Fruit fly (Drosophila melanogaster): ENCODE results near the gene CG14086.

CG14086 gene

dm6 chr3L:19233798-19234781 lies 41.5 kb upstream of the CG14086 start (continued):
- TF ChIP-seq Neu2 (GFP tag; optimal IDR thresholded peaks at IDR 0.05; ENCODE audit: borderline replicate concordance), result no peak
- no peak for TF ChIP-seq CG4854 (GFP tag; optimal IDR thresholded peaks at IDR 0.05)
- TF ChIP-seq Atf-2 (GFP tag; optimal IDR thresholded peaks at IDR 0.05), result no peak
- TF ChIP-seq Bgb (GFP tag; IDR thresholded peaks at IDR 0.05; ENCODE audit: partially characterized antibody), result no peak
- no peak for TF ChIP-seq Fer3 (tag; optimal IDR thresholded peaks at IDR 0.05)
- no peak for TF ChIP-seq grn (GFP tag; optimal IDR thresholded peaks at IDR 0.05)
- no peak for TF ChIP-seq CG10267 (tag; optimal IDR thresholded peaks at IDR 0.05)
- no peak for TF ChIP-seq scrt (GFP tag; optimal IDR thresholded peaks at IDR 0.05)
- peak; percentile 9 for TF ChIP-seq Oli (tag; optimal IDR thresholded peaks at IDR 0.05)
- TF ChIP-seq CG8765 (GFP tag; IDR thresholded peaks at IDR 0.05), result no peak
- TF ChIP-seq pros (GFP tag; optimal IDR thresholded peaks at IDR 0.05), result no peak
- no peak for TF ChIP-seq CG11723 (GFP tag; optimal IDR thresholded peaks at IDR 0.05)
- TF ChIP-seq Mad (GFP tag; optimal IDR thresholded peaks at IDR 0.05), result no peak
- TF ChIP-seq CG7357 (GFP tag; IDR thresholded peaks at IDR 0.05), result no peak
- TF ChIP-seq CG32772 (GFP tag; IDR thresholded peaks at IDR 0.05), result no peak
- no peak for TF ChIP-seq repo (GFP tag; optimal IDR thresholded peaks at IDR 0.05)
- no peak for TF ChIP-seq CG16815 (GFP tag; optimal IDR thresholded peaks at IDR 0.05)
- TF ChIP-seq CG10654 (GFP tag; optimal IDR thresholded peaks at IDR 0.05), result no peak
- no peak for TF ChIP-seq sob (GFP tag; IDR thresholded peaks at IDR 0.05)
- 0 out of 2 replicates have a peak, but pooled peaks have one; percentile 12 for TF ChIP-seq ranshi (GFP tag; IDR thresholded peaks at IDR 0.05)
- TF ChIP-seq unc-4 (GFP tag; IDR thresholded peaks at IDR 0.05; ENCODE audit: partially characterized antibody), result no peak
- peak; percentile 59 for TF ChIP-seq Med (GFP tag)
- no peak for TF ChIP-seq CG4404 (GFP tag; IDR thresholded peaks at IDR 0.05)
- TF ChIP-seq tx (GFP tag; optimal IDR thresholded peaks at IDR 0.05), result no peak
- TF ChIP-seq CG6813 (GFP tag; optimal IDR thresholded peaks at IDR 0.05), result no peak
- TF ChIP-seq Sox100B (GFP tag; optimal IDR thresholded peaks at IDR 0.05), result no peak
- TF ChIP-seq CG4424 (GFP tag; optimal IDR thresholded peaks at IDR 0.05), result no peak
- no peak for TF ChIP-seq CG5245 (GFP tag; optimal IDR thresholded peaks at IDR 0.05)
- TF ChIP-seq nau (GFP tag; optimal IDR thresholded peaks at IDR 0.05), result no peak
- no peak for TF ChIP-seq Deaf1 (tag; optimal IDR thresholded peaks at IDR 0.05)
- TF ChIP-seq exex (tag; optimal IDR thresholded peaks at IDR 0.05), result no peak
- no peak for TF ChIP-seq lmd (GFP tag; IDR thresholded peaks at IDR 0.05)
- TF ChIP-seq CG17912 (GFP tag; optimal IDR thresholded peaks at IDR 0.05), result no peak
- TF ChIP-seq NC2β (GFP tag; optimal IDR thresholded peaks at IDR 0.05), result no peak
- TF ChIP-seq CG9609 (GFP tag; optimal IDR thresholded peaks at IDR 0.05), result no peak
- TF ChIP-seq Blimp-1 (GFP tag; optimal IDR thresholded peaks at IDR 0.05), result peak; percentile 22
- no peak for TF ChIP-seq CG1233 (GFP tag; optimal IDR thresholded peaks at IDR 0.05)
- peak; percentile 22 for TF ChIP-seq nmo (GFP tag; optimal IDR thresholded peaks at IDR 0.05)
- TF ChIP-seq CG16813 (GFP tag; IDR thresholded peaks at IDR 0.05; ENCODE audit: partially characterized antibody), result no peak
- no peak for TF ChIP-seq CG1024 (GFP tag; IDR thresholded peaks at IDR 0.05)
- 0 out of 3 replicates have a peak, but pooled peaks have one; percentile 17 for TF ChIP-seq z (GFP tag; IDR thresholded peaks at IDR 0.05)
- TF ChIP-seq CG1529 (GFP tag; optimal IDR thresholded peaks at IDR 0.05), result no peak
- TF ChIP-seq da (GFP tag; optimal IDR thresholded peaks at IDR 0.05), result no peak
- no peak for TF ChIP-seq dimm (GFP tag; IDR thresholded peaks at IDR 0.05)
- TF ChIP-seq wek (GFP tag; optimal IDR thresholded peaks at IDR 0.05), result no peak
- no peak for TF ChIP-seq CG3847 (GFP tag; IDR thresholded peaks at IDR 0.05)
- no peak for TF ChIP-seq zen (tag; optimal IDR thresholded peaks at IDR 0.05)
- no peak for TF ChIP-seq caup (GFP tag; optimal IDR thresholded peaks at IDR 0.05; ENCODE audit: severe bottlenecking)

All from whole organism, embryonic.